Fruit fly (Drosophila melanogaster): Measurements from ENCODE around the gene CG6299.

Gene CG6299

dm6 chrX:15462436-15462857 lies at the start of gene CG6299, which contains the start of the genes shtd and CG6294:
TSS of gene CG6299 (plus strand) at chrX:15462722.
TSS of gene shtd (minus strand) at chrX:15462441.
TSS of gene CG6294 (plus strand) at chrX:15462722.
- TF ChIP-seq Ada2b (GFP tag; IDR thresholded peaks at IDR 0.05) (no peak), Antp (GFP tag; optimal IDR thresholded peaks at IDR 0.05) (peak; percentile 1), sqz (GFP tag; optimal IDR thresholded peaks at IDR 0.05) (no peak), amos (GFP tag; IDR thresholded peaks at IDR 0.05; ENCODE audit: partially characterized antibody) (peak; percentile 84), Nf-YC (tag; optimal IDR thresholded peaks at IDR 0.05) (peak; percentile 58), CG13296 (GFP tag; optimal IDR thresholded peaks at IDR 0.05) (no peak), HLH4C (GFP tag; IDR thresholded peaks at IDR 0.05; ENCODE audit: partially characterized antibody) (peak; percentile 100), Usf (GFP tag; optimal IDR thresholded peaks at IDR 0.05) (no peak), H15 (GFP tag; IDR thresholded peaks at IDR 0.05) (no peak), CG18011 (GFP tag; optimal IDR thresholded peaks at IDR 0.05) (peak; percentile 98), Mad (GFP tag; optimal IDR thresholded peaks at IDR 0.05) (peak; percentile 20), CG8290 (GFP tag; optimal IDR thresholded peaks at IDR 0.05) (peak; percentile 60), CG8290 (tag; optimal IDR thresholded peaks at IDR 0.05) (no peak), HHEX (GFP tag; optimal IDR thresholded peaks at IDR 0.05) (no peak), CG9817 (tag; optimal IDR thresholded peaks at IDR 0.05) (peak; percentile 8), unc-4 (GFP tag; IDR thresholded peaks at IDR 0.05; ENCODE audit: partially characterized antibody) (peak; percentile 86), CG30403 (GFP tag; optimal IDR thresholded peaks at IDR 0.05) (peak; percentile 34), fd96Cb (tag; optimal IDR thresholded peaks at IDR 0.05) (no peak), bbx (GFP tag; IDR thresholded peaks at IDR 0.05; ENCODE audit: partially characterized antibody) (peak; percentile 93), CG15479 (GFP tag; optimal IDR thresholded peaks at IDR 0.05) (peak; percentile 38), lola (GFP tag; optimal IDR thresholded peaks at IDR 0.05) (no peak), nmo (GFP tag; optimal IDR thresholded peaks at IDR 0.05) (peak; percentile 66), org-1 (GFP tag; optimal IDR thresholded peaks at IDR 0.05) (no peak), CG4404 (GFP tag; IDR thresholded peaks at IDR 0.05) (no peak), CG34224 (GFP tag; IDR thresholded peaks at IDR 0.05; ENCODE audit: partially characterized antibody) (peak; percentile 96), CG13624 (GFP tag; optimal IDR thresholded peaks at IDR 0.05) (no peak), mld (GFP tag; IDR thresholded peaks at IDR 0.05; ENCODE audit: partially characterized antibody) (peak; percentile 93; the same call in 2 of the 3 replicates), CG12942 (GFP tag; optimal IDR thresholded peaks at IDR 0.05) (no peak), CG7963 (GFP tag; IDR thresholded peaks at IDR 0.05; ENCODE audit: partially characterized antibody) (peak; percentile 99), CG14050 (GFP tag; IDR thresholded peaks at IDR 0.05) (no peak), phol (tag; optimal IDR thresholded peaks at IDR 0.05) (peak; percentile 67), mam (GFP tag; optimal IDR thresholded peaks at IDR 0.05) (peak; percentile 4), CG15073 (GFP tag; optimal IDR thresholded peaks at IDR 0.05) (no peak), CG11723 (GFP tag; optimal IDR thresholded peaks at IDR 0.05) (no peak), Stat92E (GFP tag; optimal IDR thresholded peaks at IDR 0.05) (peak in 1 of 3 experiments; percentile 17), Bdp1 (GFP tag; optimal IDR thresholded peaks at IDR 0.05) (peak; percentile 21), CG10462 (GFP tag; optimal IDR thresholded peaks at IDR 0.05) (no peak), CG18262 (tag; optimal IDR thresholded peaks at IDR 0.05) (no peak), C15 (GFP tag; IDR thresholded peaks at IDR 0.05) (no peak), p53 (GFP tag; optimal IDR thresholded peaks at IDR 0.05) (no peak), Med (GFP tag) (peak; percentile 69), ATbp (GFP tag; optimal IDR thresholded peaks at IDR 0.05) (no peak), chm (GFP tag; IDR thresholded peaks at IDR 0.05) (no peak), CG17186 (GFP tag; optimal IDR thresholded peaks at IDR 0.05) (peak; percentile 9), ato (GFP tag; IDR thresholded peaks at IDR 0.05; ENCODE audit: partially characterized antibody) (peak; percentile 98), HmgZ (tag; optimal IDR thresholded peaks at IDR 0.05) (peak; percentile 53), vvl (GFP tag; IDR thresholded peaks at IDR 0.05) (no peak; the same call in 1 of the 2 replicates), CG16813 (GFP tag; IDR thresholded peaks at IDR 0.05; ENCODE audit: partially characterized antibody) (peak; percentile 96), Dll (GFP tag; IDR thresholded peaks at IDR 0.05; ENCODE audit: partially characterized antibody) (peak; percentile 94)
